Worm (Caenorhabditis elegans): ENCODE data around the gene F08B12.11.

DNA sequence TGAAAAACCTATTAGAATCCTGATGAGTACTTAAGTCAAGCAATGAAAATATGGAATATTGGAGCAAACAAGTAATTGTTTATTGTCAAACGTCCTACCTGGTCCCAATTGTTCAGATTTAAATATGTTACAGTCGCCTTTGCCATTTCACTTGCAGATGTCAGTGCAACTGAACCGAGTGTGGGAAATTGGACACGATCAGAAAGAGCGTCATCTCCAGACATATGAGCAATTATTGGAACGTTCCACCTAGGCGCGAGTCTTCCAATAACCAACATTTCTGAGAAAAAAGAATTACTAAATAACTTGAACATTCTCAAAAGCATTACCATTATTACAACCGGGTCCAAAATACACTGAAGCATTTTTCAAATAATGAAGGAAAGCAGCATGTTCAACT is 47.8 kb upstream of the F08B12.11 start:
- TF ChIP-seq rnt-1 (tag; optimal IDR thresholded peaks at IDR 0.05) (no peak), elt-2 (tag; optimal IDR thresholded peaks at IDR 0.05) (no peak), fkh-10 (GFP tag; optimal IDR thresholded peaks at IDR 0.05) (no peak), ceh-30 (tag; optimal IDR thresholded peaks at IDR 0.05) (no peak), nfya-1 (tag; optimal IDR thresholded peaks at IDR 0.05) (no peak), npax-4 (tag; optimal IDR thresholded peaks at IDR 0.05) (no peak), pat-9 (tag; optimal IDR thresholded peaks at IDR 0.05) (no peak), zip-5 (tag; optimal IDR thresholded peaks at IDR 0.05) (no peak), pag-3 (tag; optimal IDR thresholded peaks at IDR 0.05; ENCODE audit: borderline replicate concordance) (no peak), dve-1 (tag; optimal IDR thresholded peaks at IDR 0.05) (no peak), ceh-14 (tag; optimal IDR thresholded peaks at IDR 0.05) (no peak), C08G9.2 (tag; optimal IDR thresholded peaks at IDR 0.05) (no peak)
